Fruit fly (Drosophila melanogaster) whole organism, prepupa: ENCODE measurements around the gene pip.

Source experiments
- Blimp-1 ChIP-seq: fragments of 200-800 bp; sonication (Bioruptor generic); optimal IDR thresholded peaks from 3 replicates; lab custom pipeline; 2017; ENCODE audit warnings: missing biosample characterization, missing genetic modification characterization, mild to moderate bottlenecking, moderate library complexity, missing genetic modification reagents
- CG10631 ChIP-seq: fragments of 200-800 bp; sonication (Bioruptor generic); optimal IDR thresholded peaks from 2 replicates; lab custom pipeline; 2016; ENCODE audit warnings: missing biosample characterization, missing genetic modification characterization
- CG11762 ChIP-seq: fragments of 200-800 bp; sonication (Bioruptor generic); optimal IDR thresholded peaks from 3 replicates; lab custom pipeline; 2016; ENCODE audit warnings: missing biosample characterization, missing genetic modification characterization; ENCODE audit not compliant: insufficient read depth
- CG11902 ChIP-seq: fragments of 200-800 bp; sonication (Bioruptor generic); optimal IDR thresholded peaks from 3 replicates; lab custom pipeline; 2016; ENCODE audit warnings: missing biosample characterization, missing genetic modification characterization
- CG16779 ChIP-seq: fragments of 200-800 bp; sonication (Bioruptor generic); optimal IDR thresholded peaks from 3 replicates; lab custom pipeline; 2017; ENCODE audit warnings: missing biosample characterization, mild to moderate bottlenecking, missing genetic modification characterization
- CG3032 ChIP-seq: fragments of 200-800 bp; optimal IDR thresholded peaks from 2 replicates; lab custom pipeline; 2019; ENCODE audit warnings: missing biosample characterization, mild to moderate bottlenecking, missing genetic modification characterization, moderate library complexity
- CG32006 ChIP-seq: fragments of 200-800 bp; sonication (Bioruptor generic); optimal IDR thresholded peaks from 3 replicates; lab custom pipeline; 2017; ENCODE audit warnings: missing biosample characterization, mild to moderate bottlenecking, missing genetic modification characterization
- CG34406 ChIP-seq: fragments of 200-800 bp; sonication (Bioruptor generic); optimal IDR thresholded peaks from 3 replicates; lab custom pipeline; 2016; ENCODE audit warnings: missing biosample characterization, missing genetic modification characterization
- CG3919 ChIP-seq: fragments of 200-800 bp; sonication (Bioruptor generic); optimal IDR thresholded peaks from 3 replicates; lab custom pipeline; 2016; ENCODE audit warnings: missing biosample characterization, missing genetic modification characterization
- CG4318 ChIP-seq: fragments of 200-800 bp; sonication (Bioruptor generic); optimal IDR thresholded peaks from 3 replicates; lab custom pipeline; 2017; ENCODE audit warnings: missing biosample characterization, mild to moderate bottlenecking, missing genetic modification characterization
- CG6163 ChIP-seq: fragments of 200-800 bp; sonication (Bioruptor generic); IDR thresholded peaks from 3 replicates; pipeline ENCODE4 v1.3.6; 2022; ENCODE audit warnings: missing biosample characterization, missing genetic modification characterization
- CG6276 ChIP-seq: fragments of 200-800 bp; sonication (Bioruptor generic); optimal IDR thresholded peaks from 2 replicates; lab custom pipeline; 2017; ENCODE audit warnings: missing biosample characterization, mild to moderate bottlenecking, missing genetic modification characterization
- CG6792 ChIP-seq: fragments of 200-800 bp; sonication (Bioruptor generic); optimal IDR thresholded peaks from 3 replicates; lab custom pipeline; 2016; ENCODE audit warnings: missing biosample characterization, missing genetic modification characterization
- CG6808 ChIP-seq: fragments of 200-800 bp; sonication (Bioruptor generic); optimal IDR thresholded peaks from 3 replicates; lab custom pipeline; 2017; ENCODE audit warnings: missing biosample characterization, missing genetic modification characterization, mild to moderate bottlenecking, moderate library complexity, missing genetic modification reagents
- CG8119 ChIP-seq: fragments of 200-800 bp; sonication (Bioruptor generic); IDR thresholded peaks from 3 replicates; pipeline ENCODE4 v1.3.6; 2022; ENCODE audit warnings: missing biosample characterization, missing genetic modification characterization
- CG8319 ChIP-seq: fragments of 200-800 bp; sonication (Bioruptor generic); optimal IDR thresholded peaks from 3 replicates; lab custom pipeline; 2016; ENCODE audit warnings: missing biosample characterization, missing genetic modification characterization
- CG8632 ChIP-seq: fragments of 200-800 bp; sonication (Bioruptor generic); optimal IDR thresholded peaks from 3 replicates; lab custom pipeline; 2016; ENCODE audit warnings: missing biosample characterization, missing genetic modification characterization
- Eip75B ChIP-seq: fragments of 200-800 bp; sonication (Bioruptor generic); optimal IDR thresholded peaks from 3 replicates; lab custom pipeline; 2016; ENCODE audit warnings: missing biosample characterization, missing genetic modification characterization
- Eip78C ChIP-seq: fragments of 200-800 bp; sonication (Bioruptor generic); peaks from one replicate; lab custom pipeline; 2016; ENCODE audit warnings: missing biosample characterization, missing genetic modification characterization
- Eip93F ChIP-seq: fragments of 200-800 bp; sonication (Bioruptor generic); optimal IDR thresholded peaks from 2 replicates; lab custom pipeline; 2016; ENCODE audit warnings: missing biosample characterization, mild to moderate bottlenecking, missing genetic modification characterization
- Hr38 ChIP-seq: sonication (Bioruptor generic); optimal IDR thresholded peaks from 2 replicates; lab custom pipeline; 2016; ENCODE audit warnings: missing biosample characterization, missing genetic modification characterization
- Hr39 ChIP-seq: fragments of 200-800 bp; sonication (Bioruptor generic); optimal IDR thresholded peaks from 2 replicates; lab custom pipeline; 2016; ENCODE audit warnings: missing biosample characterization, missing genetic modification characterization
- Hr4 ChIP-seq: fragments of 200-800 bp; sonication (Bioruptor generic); optimal IDR thresholded peaks from 3 replicates; lab custom pipeline; 2016; ENCODE audit warnings: missing biosample characterization, missing genetic modification characterization
- Lpt ChIP-seq: fragments of 200-800 bp; sonication (Bioruptor generic); optimal IDR thresholded peaks from 3 replicates; lab custom pipeline; 2016; ENCODE audit warnings: missing biosample characterization, missing genetic modification characterization
- Met ChIP-seq: fragments of 200-800 bp; sonication (Bioruptor generic); optimal IDR thresholded peaks from 3 replicates; lab custom pipeline; 2016; ENCODE audit warnings: missing biosample characterization, missing genetic modification characterization
- OdsH ChIP-seq: fragments of 200-800 bp; sonication (Bioruptor generic); optimal IDR thresholded peaks from 3 replicates; lab custom pipeline; 2016; ENCODE audit warnings: missing biosample characterization, missing genetic modification characterization
- Smox ChIP-seq: fragments of 200-800 bp; sonication (Bioruptor generic); optimal IDR thresholded peaks from 3 replicates; lab custom pipeline; 2016; ENCODE audit warnings: missing biosample characterization, missing genetic modification characterization
- Sox102F ChIP-seq: fragments of 200-800 bp; sonication (Bioruptor generic); optimal IDR thresholded peaks from 2 replicates; lab custom pipeline; 2016; ENCODE audit warnings: missing biosample characterization, mild to moderate bottlenecking, missing genetic modification characterization
- Sox14 ChIP-seq: fragments of 200-800 bp; sonication (Bioruptor generic); optimal IDR thresholded peaks from 3 replicates; lab custom pipeline; 2016; ENCODE audit warnings: missing biosample characterization, missing genetic modification characterization
- cyc ChIP-seq: fragments of 200-800 bp; sonication (Bioruptor generic); optimal IDR thresholded peaks from 3 replicates; lab custom pipeline; 2016; ENCODE audit warnings: missing biosample characterization, missing genetic modification characterization
- dac ChIP-seq: fragments of 200-800 bp; sonication (Bioruptor generic); optimal IDR thresholded peaks from 2 replicates; lab custom pipeline; 2017; ENCODE audit warnings: missing biosample characterization, mild to moderate bottlenecking, missing genetic modification characterization
- dsx ChIP-seq: fragments of 200-800 bp; optimal IDR thresholded peaks from 3 replicates; lab custom pipeline; 2019; ENCODE audit warnings: missing biosample characterization, mild to moderate bottlenecking, missing genetic modification characterization, moderate library complexity; ENCODE audit not compliant: poor library complexity, severe bottlenecking
- eg ChIP-seq: fragments of 200-800 bp; sonication (Bioruptor generic); IDR thresholded peaks from 3 replicates; pipeline ENCODE4 v1.3.6; 2022; ENCODE audit warnings: missing biosample characterization, missing genetic modification characterization
- esn ChIP-seq: fragments of 200-800 bp; sonication (Bioruptor generic); optimal IDR thresholded peaks from 2 replicates; lab custom pipeline; 2016; ENCODE audit warnings: missing biosample characterization, mild to moderate bottlenecking, missing genetic modification characterization, moderate library complexity
- fd59A ChIP-seq: fragments of 200-800 bp; sonication (Bioruptor generic); optimal IDR thresholded peaks from 2 replicates; lab custom pipeline; 2017; ENCODE audit warnings: missing biosample characterization, mild to moderate bottlenecking, missing genetic modification characterization, missing genetic modification reagents
- fd85E ChIP-seq: fragments of 200-800 bp; sonication (Bioruptor generic); optimal IDR thresholded peaks from 3 replicates; lab custom pipeline; 2016; ENCODE audit warnings: missing biosample characterization, missing genetic modification characterization
- fkh ChIP-seq: fragments of 200-800 bp; sonication (Bioruptor generic); optimal IDR thresholded peaks from 3 replicates; lab custom pipeline; 2017; ENCODE audit warnings: missing biosample characterization, mild to moderate bottlenecking, missing genetic modification characterization, moderate library complexity
- lz ChIP-seq: fragments of 200-800 bp; sonication (Bioruptor generic); optimal IDR thresholded peaks from 3 replicates; lab custom pipeline; 2016; ENCODE audit warnings: missing biosample characterization, missing genetic modification characterization
- net ChIP-seq: fragments of 200-800 bp; sonication (Bioruptor generic); optimal IDR thresholded peaks from 3 replicates; lab custom pipeline; 2016; ENCODE audit warnings: missing biosample characterization, missing genetic modification characterization
- spab ChIP-seq: fragments of 200-800 bp; sonication (Bioruptor generic); optimal IDR thresholded peaks from 2 replicates; lab custom pipeline; 2017; ENCODE audit warnings: missing biosample characterization, mild to moderate bottlenecking, missing genetic modification characterization, missing genetic modification reagents
- svp ChIP-seq: fragments of 200-800 bp; sonication (Bioruptor generic); peaks from one replicate; lab custom pipeline; 2016; ENCODE audit warnings: missing biosample characterization, missing genetic modification characterization
- topi ChIP-seq: fragments of 200-800 bp; sonication (Bioruptor generic); optimal IDR thresholded peaks from 3 replicates; lab custom pipeline; 2016; ENCODE audit warnings: missing biosample characterization, missing genetic modification characterization
- vri ChIP-seq: fragments of 200-800 bp; sonication (Bioruptor generic); optimal IDR thresholded peaks from 3 replicates; lab custom pipeline; 2016; ENCODE audit warnings: missing biosample characterization, mild to moderate bottlenecking, missing genetic modification characterization

Gene pip

DNA sequence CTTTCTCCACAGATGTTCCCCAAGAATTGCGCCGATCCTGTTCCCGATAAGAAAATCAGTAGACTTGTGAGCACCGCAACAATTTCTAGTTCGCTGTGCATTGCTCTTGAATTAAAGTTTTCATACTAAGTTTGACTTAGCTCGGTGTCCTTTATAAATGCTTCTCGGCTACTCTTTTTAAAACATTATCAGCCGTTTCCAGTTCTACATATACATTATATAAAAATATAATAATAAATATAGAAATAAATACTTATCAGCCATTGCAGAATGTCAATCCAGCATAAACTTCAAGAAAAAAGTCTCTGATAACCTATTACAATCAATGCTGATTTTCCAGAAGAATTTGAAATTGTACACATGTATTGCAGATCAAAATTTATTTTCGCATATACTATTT lies 66.9 kb downstream of the pip start, which contains the start of gene CG14088:
Gene CG14088 (minus strand): TSS at position 101 of the 400 bp plus-strand sequence.
- TF ChIP-seq Hr38 (GFP tag; lab: Kevin White, UChicago) (no peak), Met (no peak), topi (no peak), dac (GFP tag; lab: Kevin White, UChicago) (no peak), CG3032 (tag; lab: Kevin White, UChicago) (no peak), eg (GFP tag; lab: Robert Waterston, UW) (no peak), vri (GFP tag; lab: Kevin White, UChicago) (no peak), CG6808 (GFP tag; lab: Kevin White, UChicago) (no peak), Blimp-1 (GFP tag; lab: Kevin White, UChicago) (no peak), CG8119 (GFP tag; lab: Robert Waterston, UW) (no peak), CG10631 (GFP tag; lab: Kevin White, UChicago) (no peak), net (GFP tag; lab: Kevin White, UChicago) (no peak)

DNA sequence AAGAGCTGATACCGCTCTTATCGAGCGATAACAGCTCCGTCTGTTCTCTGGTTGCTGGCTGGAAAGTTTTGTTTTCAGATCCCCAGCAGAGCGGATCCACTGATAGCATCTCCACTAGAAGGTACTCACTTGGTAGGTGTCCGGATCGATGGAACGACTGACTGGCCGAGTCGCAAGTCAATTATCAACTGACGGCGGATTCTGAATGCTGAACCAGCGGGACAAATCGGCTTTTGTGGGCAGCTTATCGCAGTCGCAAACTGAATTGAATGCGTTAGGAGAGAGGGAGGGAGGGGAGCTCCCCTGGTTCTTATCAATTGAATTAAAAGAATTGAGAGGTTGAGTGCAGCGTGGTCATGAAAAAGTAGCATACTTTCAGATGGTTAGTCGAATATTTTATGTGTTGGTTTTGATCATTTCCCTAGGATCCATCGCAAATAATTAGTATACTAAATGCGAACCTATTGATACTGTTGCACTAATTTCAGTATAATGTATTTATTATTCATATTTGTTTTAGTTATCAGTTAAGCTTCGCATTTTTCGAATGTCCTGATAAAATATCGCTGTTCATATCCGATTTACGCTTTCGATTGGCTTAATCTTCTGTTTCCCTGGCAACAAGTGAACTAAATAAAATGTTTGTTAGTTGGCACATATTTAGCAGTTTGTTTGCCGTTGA lies 68.5 kb downstream of the pip start, which contains the start of the genes Aldh7A1 and CG14085:
Gene Aldh7A1 (minus strand): TSS at position 194 of the 682 bp plus-strand sequence.
Gene CG14085 (plus strand): TSS at position 632 of the 682 bp plus-strand sequence.
- TF ChIP-seq Sox102F (GFP tag; lab: Kevin White, UChicago) = peak; percentile 3
- TF ChIP-seq eg (GFP tag; lab: Robert Waterston, UW) = peak; percentile 39; the same call in 1 of the 3 replicates
- TF ChIP-seq vri (GFP tag; lab: Kevin White, UChicago) = peak; percentile 40
- no peak for TF ChIP-seq cyc (GFP tag; lab: Kevin White, UChicago)
- no peak for TF ChIP-seq CG4318 (GFP tag; lab: Kevin White, UChicago)
- peak; percentile 9 for TF ChIP-seq topi
- TF ChIP-seq svp = peak; percentile 97
- TF ChIP-seq Sox14 = peak; percentile 51
- no peak for TF ChIP-seq OdsH (GFP tag; lab: Kevin White, UChicago)
- TF ChIP-seq CG3919 = peak; percentile 29
- peak; percentile 60 for TF ChIP-seq Eip78C (GFP tag; lab: Kevin White, UChicago)

DNA sequence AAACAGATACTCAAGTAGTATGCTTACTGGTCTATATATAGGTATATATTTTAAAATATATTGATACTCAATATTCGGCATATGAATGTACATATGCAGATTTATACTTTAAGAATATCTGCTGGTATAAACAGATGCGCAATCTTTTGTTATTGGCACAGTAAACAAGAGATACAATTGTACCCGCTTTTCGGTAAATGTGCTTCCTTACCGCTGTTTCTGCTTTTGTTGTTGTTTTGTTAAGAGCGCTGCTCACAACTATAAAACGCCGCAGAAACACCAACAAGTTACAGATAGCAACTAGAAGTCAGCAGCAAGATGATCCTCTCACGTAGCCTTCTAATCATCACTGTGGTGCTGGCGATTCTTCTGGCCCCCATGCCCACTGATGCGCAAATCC lies 71.6 kb downstream of the pip start, which contains the start of gene CG45081:
Gene CG45081 (plus strand): TSS at position 301 of the 400 bp plus-strand sequence.
- TF ChIP-seq svp (no peak), Eip78C (GFP tag; lab: Kevin White, UChicago) (peak; percentile 63), CG8632 (GFP tag; lab: Kevin White, UChicago) (no peak), dac (GFP tag; lab: Kevin White, UChicago) (no peak), esn (GFP tag; lab: Kevin White, UChicago) (peak; percentile 4), CG32006 (GFP tag; lab: Kevin White, UChicago) (no peak), Lpt (no peak)
- TF ChIP-seq, all 60 proteins: peak for 2

DNA sequence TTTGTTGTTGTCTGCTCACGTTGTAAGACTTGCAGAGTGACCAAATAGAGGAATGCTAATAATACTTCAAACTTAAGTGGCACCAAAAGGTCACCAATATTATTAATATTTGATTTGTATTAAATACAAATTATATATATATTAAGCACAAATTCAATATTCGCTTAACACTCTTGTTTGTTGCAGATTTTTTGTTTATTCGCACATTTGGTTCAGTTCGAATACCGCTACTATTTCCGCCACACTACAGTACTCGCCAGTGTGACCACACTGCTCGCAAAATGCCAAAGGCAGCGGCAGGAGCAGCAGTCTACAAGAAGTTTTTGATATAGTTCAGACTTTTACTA lies 73.3 kb downstream of the pip start, which contains the start of gene Max:
Gene Max (minus strand): TSS at position 44 of the 347 bp plus-strand sequence.
- TF ChIP-seq CG8119 (GFP tag; lab: Robert Waterston, UW) = peak; percentile 31; the same call in 1 of the 3 replicates
- TF ChIP-seq CG34406 (GFP tag; lab: Kevin White, UChicago) = peak; percentile 66
- TF ChIP-seq fd59A = no peak
- peak; percentile 66 for TF ChIP-seq Eip93F (GFP tag; lab: Kevin White, UChicago)
- TF ChIP-seq CG6792 (GFP tag; lab: Kevin White, UChicago) = peak; percentile 46
- TF ChIP-seq OdsH (GFP tag; lab: Kevin White, UChicago) = peak; percentile 68
- no peak for TF ChIP-seq spab (GFP tag; lab: Kevin White, UChicago)
- TF ChIP-seq CG10631 (GFP tag; lab: Kevin White, UChicago) = peak; percentile 65
- TF ChIP-seq CG3919 = peak; percentile 69
- TF ChIP-seq CG6276 (GFP tag; lab: Kevin White, UChicago) = no peak
- peak; percentile 26 for TF ChIP-seq Eip75B
- peak; percentile 100 for TF ChIP-seq CG8319 (GFP tag; lab: Kevin White, UChicago)
- TF ChIP-seq CG16779 = peak; percentile 13
- TF ChIP-seq CG6808 (GFP tag; lab: Kevin White, UChicago) = peak; percentile 30
- peak; percentile 60 for TF ChIP-seq dsx (GFP tag; lab: Kevin White, UChicago)
- peak; percentile 73 for TF ChIP-seq CG6163 (GFP tag; lab: Robert Waterston, UW)
- no peak for TF ChIP-seq fd85E
- TF ChIP-seq svp = peak; percentile 95
- TF ChIP-seq CG3032 (tag; lab: Kevin White, UChicago) = peak; percentile 71
- TF ChIP-seq lz (GFP tag; lab: Kevin White, UChicago) = peak; percentile 42
- TF ChIP-seq Hr39 = peak; percentile 36
- peak; percentile 58 for TF ChIP-seq Hr4 (GFP tag; lab: Kevin White, UChicago)
- peak; percentile 62 for TF ChIP-seq CG32006 (GFP tag; lab: Kevin White, UChicago)
- TF ChIP-seq CG11762 (GFP tag; lab: Kevin White, UChicago) = peak; percentile 6
- no peak for TF ChIP-seq vri (GFP tag; lab: Kevin White, UChicago)
- TF ChIP-seq CG11902 (GFP tag; lab: Kevin White, UChicago) = peak; percentile 31
- TF ChIP-seq Smox = peak; percentile 41
- peak; percentile 32 for TF ChIP-seq fkh
